Worm (Caenorhabditis elegans) whole organism, L1 larva: ENCODE measurements around the gene Y94A7B.11.

Experiments used
- aha-1 ChIP-seq: fragments of 150-350 bp; optimal IDR thresholded peaks from 2 replicates; lab custom pipeline; 2014; ENCODE audit warnings: missing biosample characterization, missing genetic modification characterization
- egl-27 ChIP-seq, 2 experiments: fragments of 150-350 bp in 1 of 2; sonication (generic microtip); optimal IDR thresholded peaks; 3 replicates each; lab custom pipeline; 2017 to 2018; ENCODE audit warnings: missing biosample characterization in 2 of 2, missing genetic modification characterization in 2 of 2, missing genetic modification reagents in 2 of 2
- fos-1 ChIP-seq: fragments of 150-350 bp; optimal IDR thresholded peaks from 2 replicates; lab custom pipeline; 2014; ENCODE audit warnings: missing biosample characterization, missing genetic modification characterization
- jun-1 ChIP-seq: fragments of 150-350 bp; optimal IDR thresholded peaks from 2 replicates; lab custom pipeline; 2014; ENCODE audit warnings: missing biosample characterization, missing genetic modification reagents, missing genetic modification characterization
- lin-39 ChIP-seq: fragments of 150-350 bp; optimal IDR thresholded peaks from 2 replicates; lab custom pipeline; 2014; ENCODE audit warnings: missing biosample characterization, missing genetic modification reagents, missing genetic modification characterization
- mep-1 ChIP-seq: fragments of 150-350 bp; optimal IDR thresholded peaks from 2 replicates; lab custom pipeline; 2014; ENCODE audit warnings: missing biosample characterization, missing genetic modification characterization
- nhr-237 ChIP-seq: fragments of 150-350 bp; optimal IDR thresholded peaks from 2 replicates; lab custom pipeline; 2014; ENCODE audit warnings: missing biosample characterization, missing genetic modification characterization
- nhr-76 ChIP-seq: sonication (generic microtip); optimal IDR thresholded peaks from 2 replicates; lab custom pipeline; 2017; ENCODE audit warnings: missing biosample characterization, missing genetic modification characterization
- sox-4 ChIP-seq: sonication (generic microtip); optimal IDR thresholded peaks from 2 replicates; lab custom pipeline; 2016; ENCODE audit warnings: missing genetic modification characterization, missing compliant biosample characterization
- unc-130 ChIP-seq: fragments of 150-350 bp; optimal IDR thresholded peaks from 2 replicates; lab custom pipeline; 2017; ENCODE audit warnings: missing biosample characterization, missing genetic modification characterization, inconsistent platforms
- zag-1 ChIP-seq: fragments of 150-350 bp; optimal IDR thresholded peaks from 2 replicates; lab custom pipeline; 2014; ENCODE audit warnings: missing biosample characterization, missing genetic modification characterization

- TF ChIP-seq unc-130 (tag; lab: Kevin White, UChicago): no peak
- TF ChIP-seq fos-1 (tag; lab: Kevin White, UChicago): no peak
- TF ChIP-seq lin-39 (tag; lab: Kevin White, UChicago): no peak
- no peak for TF ChIP-seq nhr-237 (tag; lab: Kevin White, UChicago)
- no peak for TF ChIP-seq egl-27 (tag; optimal IDR thresholded peaks at IDR 0.05; lab: Kevin White, UChicago)
- TF ChIP-seq zag-1 (tag; lab: Kevin White, UChicago): no peak
- TF ChIP-seq nhr-76 (tag; lab: Kevin White, UChicago): no peak
- TF ChIP-seq aha-1 (tag; lab: Kevin White, UChicago): no peak
- TF ChIP-seq sox-4: no peak
- TF ChIP-seq mep-1 (tag; lab: Kevin White, UChicago): no peak
- no peak for TF ChIP-seq jun-1 (tag; lab: Kevin White, UChicago)
Observed at ce11 chrV:17767768-17768167, 34.7 kb downstream of the Y94A7B.11 start.
